Fruit fly (Drosophila melanogaster): Measurements from ENCODE around the gene CG17110.

Gene CG17110

dm6 chr3R:23133301-23133828 lies 41.8 kb downstream of the CG17110 start (continued):
- TF ChIP-seq CG17328 (GFP tag; IDR thresholded peaks at IDR 0.05) (0 out of 2 replicates have a peak, but pooled peaks have one; percentile 29), CG11695 (GFP tag; IDR thresholded peaks at IDR 0.05) (peak; percentile 53; the same call in 1 of the 3 replicates), sd (tag; optimal IDR thresholded peaks at IDR 0.05) (no peak), CG32767 (GFP tag; IDR thresholded peaks at IDR 0.05) (0 out of 2 replicates have a peak, but pooled peaks have one; percentile 18), CG13624 (GFP tag; optimal IDR thresholded peaks at IDR 0.05) (no peak), CG12769 (tag; optimal IDR thresholded peaks at IDR 0.05) (no peak), CG6813 (GFP tag; optimal IDR thresholded peaks at IDR 0.05) (peak; percentile 40), lbe (GFP tag; optimal IDR thresholded peaks at IDR 0.05) (no peak), TFAM (GFP tag; optimal IDR thresholded peaks at IDR 0.05) (no peak), maf-S (GFP tag; optimal IDR thresholded peaks at IDR 0.05) (no peak), D (optimal IDR thresholded peaks at IDR 0.05) (no peak), D (GFP tag; optimal IDR thresholded peaks at IDR 0.05) (no peak), toy (GFP tag; IDR thresholded peaks at IDR 0.05) (no peak), CG17361 (GFP tag; IDR thresholded peaks at IDR 0.05) (0 out of 3 replicates have a peak, but pooled peaks have one; percentile 40), CG17612 (GFP tag; IDR thresholded peaks at IDR 0.05) (no peak), Hsf (GFP tag; optimal IDR thresholded peaks at IDR 0.05) (no peak), Meics (GFP tag; optimal IDR thresholded peaks at IDR 0.05) (no peak), caup (GFP tag; optimal IDR thresholded peaks at IDR 0.05; ENCODE audit: severe bottlenecking) (no peak), Xbp1 (GFP tag; optimal IDR thresholded peaks at IDR 0.05) (no peak), tll (GFP tag; optimal IDR thresholded peaks at IDR 0.05) (no peak), CG11398 (GFP tag; optimal IDR thresholded peaks at IDR 0.05) (no peak), Asciz (GFP tag; optimal IDR thresholded peaks at IDR 0.05) (no peak), fd96Cb (tag; optimal IDR thresholded peaks at IDR 0.05) (no peak), CG15696 (tag; optimal IDR thresholded peaks at IDR 0.05) (peak; percentile 58), fru (optimal IDR thresholded peaks at IDR 0.05) (no peak), Drgx (GFP tag; IDR thresholded peaks at IDR 0.05) (no peak), Optix (GFP tag; IDR thresholded peaks at IDR 0.05) (no peak), CG8290 (GFP tag; optimal IDR thresholded peaks at IDR 0.05) (no peak), CG8290 (tag; optimal IDR thresholded peaks at IDR 0.05) (no peak), row (GFP tag; IDR thresholded peaks at IDR 0.05) (0 out of 3 replicates have a peak, but pooled peaks have one; percentile 33), Nf-YA (GFP tag; IDR thresholded peaks at IDR 0.05) (no peak), MBD-R2 (GFP tag; IDR thresholded peaks at IDR 0.05) (no peak), ham (GFP tag; IDR thresholded peaks at IDR 0.05) (no peak), bigmax (GFP tag; optimal IDR thresholded peaks at IDR 0.05) (no peak), CG17385 (GFP tag; optimal IDR thresholded peaks at IDR 0.05) (no peak), CG2129 (GFP tag; IDR thresholded peaks at IDR 0.05; ENCODE audit: partially characterized antibody) (no peak), zfh2 (GFP tag; optimal IDR thresholded peaks at IDR 0.05) (no peak), Dref (GFP tag; IDR thresholded peaks at IDR 0.05) (no peak), CG15269 (tag; optimal IDR thresholded peaks at IDR 0.05) (no peak), sens-2 (GFP tag; IDR thresholded peaks at IDR 0.05) (0 out of 2 replicates have a peak, but pooled peaks have one; percentile 5), CG2199 (GFP tag; IDR thresholded peaks at IDR 0.05) (no peak), CG3726 (GFP tag; IDR thresholded peaks at IDR 0.05) (no peak), grau (tag; optimal IDR thresholded peaks at IDR 0.05) (no peak), Hand (GFP tag; optimal IDR thresholded peaks at IDR 0.05) (no peak), CG7372 (GFP tag; IDR thresholded peaks at IDR 0.05) (no peak), Sin3A (optimal IDR thresholded peaks at IDR 0.05) (no peak), CG32532 (GFP tag; IDR thresholded peaks at IDR 0.05) (no peak), Dip3 (GFP tag; optimal IDR thresholded peaks at IDR 0.05) (no peak), PHDP (tag; optimal IDR thresholded peaks at IDR 0.05) (no peak), CG1233 (GFP tag; optimal IDR thresholded peaks at IDR 0.05) (peak; percentile 25), CG6654 (GFP tag; optimal IDR thresholded peaks at IDR 0.05) (no peak), klu (GFP tag; IDR thresholded peaks at IDR 0.05) (no peak)

Data from whole organism, embryonic.